Worm (Caenorhabditis elegans) whole organism, L1 larva: ENCODE measurements around the gene Y75B12B.13.

Source experiments
- alr-1 ChIP-seq: fragments of 200-800 bp; sonication (Bioruptor generic); optimal IDR thresholded peaks from 2 replicates; lab custom pipeline; 2018; ENCODE audit warnings: borderline replicate concordance, mild to moderate bottlenecking, missing genetic modification characterization, missing compliant biosample characterization
- dpl-1 ChIP-seq, 3 experiments: fragments of 150-350 bp in 2 of 3; sonication (generic microtip) in 1 of 3; optimal IDR thresholded peaks; 2 replicates each; lab custom pipeline; 2014 to 2017; ENCODE audit warnings: missing biosample characterization in 3 of 3, missing genetic modification characterization in 3 of 3, missing genetic modification reagents in 3 of 3
- efl-1 ChIP-seq, 4 experiments: fragments of 150-350 bp; optimal IDR thresholded peaks in 3 of 4; peaks in 1 of 4; 1 replicate in 1 of 4; 2 replicates in 3 of 4; lab custom pipeline; 2014; ENCODE audit warnings: missing biosample characterization in 2 of 4, missing genetic modification characterization in 2 of 4, missing genetic modification reagents in 2 of 4
- hlh-4 ChIP-seq: sonication (generic microtip); optimal IDR thresholded peaks from 2 replicates; lab custom pipeline; 2016; ENCODE audit warnings: mild to moderate bottlenecking, missing genetic modification characterization, missing compliant biosample characterization
- lin-13 ChIP-seq: fragments of 150-350 bp; optimal IDR thresholded peaks from 2 replicates; lab custom pipeline; 2014; ENCODE audit warnings: missing biosample characterization, missing genetic modification reagents, missing genetic modification characterization
- lin-15B ChIP-seq: fragments of 150-350 bp; sonication (generic microtip); optimal IDR thresholded peaks from 3 replicates; lab custom pipeline; 2014; ENCODE audit warnings: missing biosample characterization, missing genetic modification characterization
- lin-35 ChIP-seq, 2 experiments: fragments of 150-350 bp; optimal IDR thresholded peaks; 2 replicates each; lab custom pipeline; 2014; ENCODE audit warnings: missing biosample characterization in 2 of 2, missing genetic modification characterization in 2 of 2, missing genetic modification reagents in 2 of 2
- mef-2 ChIP-seq: fragments of 150-350 bp; optimal IDR thresholded peaks from 2 replicates; lab custom pipeline; 2014; ENCODE audit warnings: missing biosample characterization, missing genetic modification characterization
- nhr-47 ChIP-seq: sonication (generic microtip); optimal IDR thresholded peaks from 2 replicates; lab custom pipeline; 2016; ENCODE audit warnings: mild to moderate bottlenecking, missing genetic modification characterization, moderate library complexity, missing compliant biosample characterization
- nhr-85 ChIP-seq: sonication (generic microtip); peaks from one replicate; lab custom pipeline; 2016; ENCODE audit warnings: missing genetic modification characterization, inconsistent platforms, missing compliant biosample characterization
- snu-23 ChIP-seq: sonication (generic microtip); optimal IDR thresholded peaks from 2 replicates; lab custom pipeline; 2016; ENCODE audit warnings: missing genetic modification characterization, missing compliant biosample characterization
- zip-4 ChIP-seq: fragments of 200-800 bp; sonication (Bioruptor generic); optimal IDR thresholded peaks from 2 replicates; lab custom pipeline; 2018; ENCODE audit warnings: mild to moderate bottlenecking, missing genetic modification characterization, moderate library complexity, missing compliant biosample characterization

Gene Y75B12B.13

DNA sequence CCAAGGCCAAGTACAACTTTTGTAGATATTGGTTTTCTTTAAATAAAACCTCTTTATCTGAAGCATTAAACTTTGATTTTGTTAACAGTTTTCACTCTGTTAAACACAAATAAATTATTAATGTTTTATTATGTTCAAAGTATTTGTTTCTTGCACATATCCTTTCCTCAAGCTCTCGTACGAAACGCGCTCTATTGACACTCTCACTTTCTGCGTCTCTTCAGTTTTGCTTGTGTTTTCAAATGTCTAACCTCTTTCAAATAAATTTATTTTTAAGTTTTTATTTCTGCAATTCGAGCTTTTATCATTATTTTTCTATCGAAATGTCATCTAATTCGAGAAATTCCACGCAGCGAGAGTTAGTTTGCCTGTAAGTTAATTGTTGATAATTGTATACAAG lies 50.0 kb downstream of the Y75B12B.13 start, which contains the start of gene K08F9.4 (continued):
- TF ChIP-seq alr-1 (tag; lab: Kevin White, UChicago) (no peak), dpl-1 (GFP tag; optimal IDR thresholded peaks at IDR 0.05; lab: Kevin White, UChicago) (peak; percentile 75 to 83 (median 79)), efl-1 (optimal IDR thresholded peaks at IDR 0.05; lab: Kevin White, UChicago) (peak; percentile 82 to 83), efl-1 (GFP tag; optimal IDR thresholded peaks at IDR 0.05 in 1 of 2; lab: Kevin White, UChicago) (peak; percentile 72 to 95), lin-13 (peak; percentile 20), snu-23 (GFP tag; lab: Kevin White, UChicago) (peak; percentile 79), nhr-85 (tag; lab: Kevin White, UChicago) (peak; percentile 89), nhr-47 (tag; lab: Kevin White, UChicago) (peak; percentile 68), zip-4 (no peak), lin-35 (GFP tag; optimal IDR thresholded peaks at IDR 0.05; lab: Kevin White, UChicago) (peak; percentile 75 to 85), hlh-4 (tag; lab: Kevin White, UChicago) (no peak), mef-2 (tag; lab: Kevin White, UChicago) (no peak), lin-15B (tag; lab: Kevin White, UChicago) (peak; percentile 84)
